Worm (Caenorhabditis elegans): ENCODE results near the gene C34C12.1.

DNA sequence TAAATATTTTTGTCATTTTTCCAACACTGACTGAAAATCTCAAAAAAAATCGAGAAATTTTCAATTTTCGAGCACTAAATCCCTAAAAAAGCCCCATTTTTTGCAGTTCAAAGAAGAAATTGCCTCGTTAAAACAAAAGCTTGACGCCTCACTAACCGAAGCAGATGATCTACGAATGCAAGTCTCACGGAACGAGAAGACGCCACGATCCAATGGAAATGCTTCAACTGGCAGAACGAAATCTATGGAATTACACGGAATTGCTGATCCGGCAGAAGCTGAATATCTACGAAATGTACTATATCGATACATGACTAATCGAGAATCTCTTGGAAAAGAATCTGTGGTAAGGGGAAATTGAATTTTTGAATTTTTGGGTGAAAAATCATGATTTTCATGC is 30.2 kb upstream of the C34C12.1 start:
- no peak for TF ChIP-seq unc-62 (GFP tag; optimal IDR thresholded peaks at IDR 0.05)
- no peak for TF ChIP-seq unc-39 (tag; optimal IDR thresholded peaks at IDR 0.05)
- no peak for TF ChIP-seq zip-8 (tag; optimal IDR thresholded peaks at IDR 0.05)
- no peak for TF ChIP-seq ztf-11 (tag; optimal IDR thresholded peaks at IDR 0.05)
- TF ChIP-seq mep-1 (tag; optimal IDR thresholded peaks at IDR 0.05): no peak
- TF ChIP-seq elt-3 (tag; optimal IDR thresholded peaks at IDR 0.05): no peak
- no peak for TF ChIP-seq nhr-12 (tag; optimal IDR thresholded peaks at IDR 0.05)
- TF ChIP-seq lsy-2 (tag; optimal IDR thresholded peaks at IDR 0.05): no peak
- no peak for TF ChIP-seq elt-1 (tag; optimal IDR thresholded peaks at IDR 0.05; ENCODE audit: borderline replicate concordance, insufficient read depth)
- TF ChIP-seq blmp-1 (tag; optimal IDR thresholded peaks at IDR 0.05): no peak
- TF ChIP-seq sptf-1 (tag; optimal IDR thresholded peaks at IDR 0.05): peak; percentile 16
- TF ChIP-seq snpc-4 (tag; optimal IDR thresholded peaks at IDR 0.05): no peak
- no peak for TF ChIP-seq ham-2 (GFP tag; optimal IDR thresholded peaks at IDR 0.05)

All from whole organism, mixed stage, embryonic.